Worm (Caenorhabditis elegans): Measurements from ENCODE around the gene sri-38.
"Not testable (repeated sequence)": the region's sequence is repeated elsewhere in the genome, so short reads cannot be mapped to it uniquely, and the experiment has no call there.

The sri-38 gene

ce11 chrII:2644498-2644897, 33.8 kb downstream of the sri-38 start, which contains the start of gene F22E5.11:
TSS of gene F22E5.11 (minus strand) at chrII:2644598.
- TF ChIP-seq ama-1 (optimal IDR thresholded peaks at IDR 0.05) (no peak), fkh-10 (GFP tag; optimal IDR thresholded peaks at IDR 0.05) (no peak), sea-2 (GFP tag; optimal IDR thresholded peaks at IDR 0.05) (no peak), pha-4 (tag; optimal IDR thresholded peaks at IDR 0.05) (no peak), daf-12 (tag; optimal IDR thresholded peaks at IDR 0.05) (no peak), aly-2 (tag; optimal IDR thresholded peaks at IDR 0.05) (no peak), zag-1 (tag; optimal IDR thresholded peaks at IDR 0.05) (no peak), ceh-82 (tag; optimal IDR thresholded peaks at IDR 0.05) (no peak), nhr-237 (tag; optimal IDR thresholded peaks at IDR 0.05) (no peak), nhr-12 (tag; optimal IDR thresholded peaks at IDR 0.05) (no peak)

ce11 chrII:2646756-2647155, 36.1 kb downstream of the sri-38 start, which contains the start of gene F22E5.12:
TSS of gene F22E5.12 (minus strand) at chrII:2646856.
- TF ChIP-seq nhr-43 (tag; optimal IDR thresholded peaks at IDR 0.05; ENCODE audit: poor library complexity, severe bottlenecking); tbx-2 (tag; optimal IDR thresholded peaks at IDR 0.05); ceh-9 (tag; optimal IDR thresholded peaks at IDR 0.05): not testable (repeated sequence)

ce11 chrII:2649015-2649414, 38.4 kb downstream of the sri-38 start:
- TF ChIP-seq snpc-4 (tag; optimal IDR thresholded peaks at IDR 0.05) (peak; percentile 7), lin-15B (tag; optimal IDR thresholded peaks at IDR 0.05) (no peak), ceh-9 (tag; optimal IDR thresholded peaks at IDR 0.05) (no peak), nfya-1 (tag; optimal IDR thresholded peaks at IDR 0.05; ENCODE audit: insufficient read depth) (peak; percentile 51), pha-4 (tag; optimal IDR thresholded peaks at IDR 0.05) (peak; percentile 43), hmg-11 (tag; optimal IDR thresholded peaks at IDR 0.05) (peak; percentile 34)

- TF ChIP-seq unc-62 (GFP tag; optimal IDR thresholded peaks at IDR 0.05) (no peak), ama-1 (optimal IDR thresholded peaks at IDR 0.05) (no peak), aly-2 (tag; optimal IDR thresholded peaks at IDR 0.05) (no peak), lin-15B (tag; optimal IDR thresholded peaks at IDR 0.05) (no peak), nhr-77 (tag; optimal IDR thresholded peaks at IDR 0.05) (no peak), nhr-76 (tag; optimal IDR thresholded peaks at IDR 0.05) (no peak), ceh-82 (tag; optimal IDR thresholded peaks at IDR 0.05) (no peak)
Measured at ce11 chrII:2649539-2649938, 38.9 kb downstream of the sri-38 start, which contains the start of the genes F22E5.13 and F22E5.6. TSS of gene F22E5.13 (minus strand) at chrII:2649639. TSS of gene F22E5.6 (plus strand) at chrII:2649835.

ce11 chrII:2656606-2657005, 45.9 kb downstream of the sri-38 start, which contains the start of gene sri-47:
TSS of gene sri-47 (plus strand) at chrII:2656906.
- no peak for TF ChIP-seq ztf-4 (tag; optimal IDR thresholded peaks at IDR 0.05)
- TF ChIP-seq pha-4 (tag; optimal IDR thresholded peaks at IDR 0.05): no peak
- no peak for TF ChIP-seq tbx-2 (tag; optimal IDR thresholded peaks at IDR 0.05)
- no peak for TF ChIP-seq nhr-237 (tag; optimal IDR thresholded peaks at IDR 0.05)
- TF ChIP-seq mml-1 (tag; optimal IDR thresholded peaks at IDR 0.05): no peak
- no peak for TF ChIP-seq ceh-28 (tag; optimal IDR thresholded peaks at IDR 0.05)
- no peak for TF ChIP-seq ztf-11 (tag; optimal IDR thresholded peaks at IDR 0.05)
- no peak for TF ChIP-seq nfya-1 (tag; optimal IDR thresholded peaks at IDR 0.05; ENCODE audit: insufficient read depth)
- no peak for TF ChIP-seq R02D3.7 (tag; optimal IDR thresholded peaks at IDR 0.05)
- no peak for TF ChIP-seq aly-2 (tag; optimal IDR thresholded peaks at IDR 0.05)
- TF ChIP-seq nhr-43 (tag; optimal IDR thresholded peaks at IDR 0.05; ENCODE audit: poor library complexity, severe bottlenecking): no peak
- TF ChIP-seq lin-15B (tag; optimal IDR thresholded peaks at IDR 0.05): no peak
- no peak for TF ChIP-seq ceh-82 (tag; optimal IDR thresholded peaks at IDR 0.05)
- TF ChIP-seq nhr-23 (tag; optimal IDR thresholded peaks at IDR 0.05): no peak
- TF ChIP-seq egl-5 (tag; optimal IDR thresholded peaks at IDR 0.05): no peak
- no peak for TF ChIP-seq nhr-28 (tag; optimal IDR thresholded peaks at IDR 0.05)
- no peak for TF ChIP-seq lin-39 (tag; optimal IDR thresholded peaks at IDR 0.05)
- no peak for TF ChIP-seq fos-1 (tag; optimal IDR thresholded peaks at IDR 0.05)
- TF ChIP-seq nhr-76 (tag; optimal IDR thresholded peaks at IDR 0.05): no peak
- no peak for TF ChIP-seq nhr-12 (tag; optimal IDR thresholded peaks at IDR 0.05)

- no peak for TF ChIP-seq daf-12 (tag; optimal IDR thresholded peaks at IDR 0.05)
- TF ChIP-seq ceh-28 (tag; optimal IDR thresholded peaks at IDR 0.05): no peak
- no peak for TF ChIP-seq nhr-11 (tag; optimal IDR thresholded peaks at IDR 0.05)
- no peak for TF ChIP-seq pha-4 (tag; optimal IDR thresholded peaks at IDR 0.05)
- TF ChIP-seq elt-2 (tag; optimal IDR thresholded peaks at IDR 0.05): no peak
- TF ChIP-seq ztf-11 (tag; optimal IDR thresholded peaks at IDR 0.05): no peak
Measured at ce11 chrII:2659364-2659763, 48.7 kb downstream of the sri-38 start, which contains the start of gene gcy-21. TSS of gene gcy-21 (plus strand) at chrII:2659664.

Measured in whole organism, L3 larva.